Fruit fly (Drosophila melanogaster) whole organism, adult: Measurements from ENCODE around the gene eIF4EHP.

Experiments
- CG11617 ChIP-seq: fragments of 200-800 bp; sonication (Bioruptor generic); optimal IDR thresholded peaks from 2 replicates; lab custom pipeline; 2017; ENCODE audit warnings: mild to moderate bottlenecking, missing biosample characterization, missing genetic modification reagents, missing genetic modification characterization
- CG14711 ChIP-seq: fragments of 200-800 bp; sonication (Bioruptor generic); optimal IDR thresholded peaks from 2 replicates; lab custom pipeline; 2018; ENCODE audit warnings: missing biosample characterization, mild to moderate bottlenecking, missing genetic modification characterization, moderate library complexity
- CG1620 ChIP-seq: fragments of 200-800 bp; sonication (Bioruptor generic); optimal IDR thresholded peaks from 2 replicates; lab custom pipeline; 2016; ENCODE audit warnings: missing biosample characterization, missing genetic modification characterization
- CG7101 ChIP-seq: fragments of 200-800 bp; sonication (Bioruptor generic); optimal IDR thresholded peaks from 2 replicates; lab custom pipeline; 2018; ENCODE audit warnings: missing biosample characterization, mild to moderate bottlenecking, missing genetic modification characterization, moderate library complexity
- Clk ChIP-seq: fragments of 200-800 bp; sonication (Bioruptor generic); optimal IDR thresholded peaks from 2 replicates; lab custom pipeline; 2017; ENCODE audit warnings: missing biosample characterization, missing genetic modification characterization
- Crg-1 ChIP-seq: fragments of 200-800 bp; sonication (Bioruptor generic); optimal IDR thresholded peaks from 2 replicates; lab custom pipeline; 2016; ENCODE audit warnings: missing biosample characterization, missing genetic modification characterization
- Hr96 ChIP-seq: fragments of 200-800 bp; sonication (Bioruptor generic); optimal IDR thresholded peaks from 2 replicates; lab custom pipeline; 2016; ENCODE audit warnings: missing biosample characterization, missing genetic modification characterization
- Mnt ChIP-seq: fragments of 200-800 bp; sonication (Bioruptor generic); optimal IDR thresholded peaks from 2 replicates; lab custom pipeline; 2016; ENCODE audit warnings: missing biosample characterization, mild to moderate bottlenecking, missing genetic modification characterization
- bab1 ChIP-seq: fragments of 200-800 bp; sonication (Bioruptor generic); optimal IDR thresholded peaks from 3 replicates; lab custom pipeline; 2019; ENCODE audit warnings: missing biosample characterization, mild to moderate bottlenecking, missing genetic modification characterization, moderate library complexity
- cic ChIP-seq: fragments of 200-800 bp; sonication (Bioruptor generic); optimal IDR thresholded peaks from 2 replicates; lab custom pipeline; 2017; ENCODE audit warnings: missing biosample characterization, mild to moderate bottlenecking, missing genetic modification characterization, moderate library complexity
- cnc ChIP-seq, 2 experiments: fragments of >200 bp; optimal IDR thresholded peaks; 2 replicates each; lab custom pipeline; 2017
- kay ChIP-seq: fragments of 200-800 bp; sonication (Bioruptor generic); peaks from one replicate; lab custom pipeline; 2016; ENCODE audit warnings: missing biosample characterization, missing genetic modification characterization, borderline replicate concordance
- ovo ChIP-seq: fragments of 200-800 bp; sonication (Bioruptor generic); optimal IDR thresholded peaks from 2 replicates; lab custom pipeline; 2016; ENCODE audit warnings: missing biosample characterization, missing genetic modification characterization
- toe ChIP-seq: fragments of 200-800 bp; sonication (Bioruptor generic); optimal IDR thresholded peaks from 2 replicates; lab custom pipeline; 2016; ENCODE audit warnings: missing biosample characterization, missing genetic modification characterization

Gene eIF4EHP

dm6 chr3R:24014600-24014999 lies 94.2 kb downstream of the eIF4EHP start:
- TF ChIP-seq CG14711 (tag; lab: Kevin White, UChicago) (no peak), cnc (optimal IDR thresholded peaks at IDR 0.05; lab: Kevin White, UChicago) (no peak), bab1 (GFP tag; lab: Kevin White, UChicago) (no peak), Clk (GFP tag; lab: Kevin White, UChicago) (no peak), ovo (GFP tag; lab: Kevin White, UChicago) (no peak), CG11617 (no peak), CG7101 (no peak), Crg-1 (no peak), cic (GFP tag; lab: Kevin White, UChicago) (no peak), Hr96 (no peak), toe (GFP tag; lab: Kevin White, UChicago) (no peak), Mnt (GFP tag; lab: Kevin White, UChicago) (no peak), kay (GFP tag; lab: Kevin White, UChicago) (no peak), CG1620 (no peak)
